Worm (Caenorhabditis elegans) whole organism, L1 larva: ENCODE data around the gene sqv-4.

ENCODE experiments used
- lin-15B ChIP-seq: fragments of 150-350 bp; sonication (generic microtip); optimal IDR thresholded peaks from 3 replicates; lab custom pipeline; 2014; ENCODE audit warnings: missing biosample characterization, missing genetic modification characterization
- nhr-28 ChIP-seq: fragments of 150-350 bp; optimal IDR thresholded peaks from 2 replicates; lab custom pipeline; 2014; ENCODE audit warnings: missing biosample characterization, missing genetic modification characterization
- nhr-71 ChIP-seq: sonication (generic microtip); optimal IDR thresholded peaks from 2 replicates; lab custom pipeline; 2016; ENCODE audit warnings: mild to moderate bottlenecking, missing genetic modification characterization, moderate library complexity, missing compliant biosample characterization
- nhr-90 ChIP-seq: sonication (generic microtip); optimal IDR thresholded peaks from 2 replicates; lab custom pipeline; 2016; ENCODE audit warnings: mild to moderate bottlenecking, missing genetic modification characterization, missing compliant biosample characterization; ENCODE audit not compliant: poor library complexity
- rnt-1 ChIP-seq: sonication (generic microtip); optimal IDR thresholded peaks from 2 replicates; lab custom pipeline; 2016; ENCODE audit warnings: mild to moderate bottlenecking, missing genetic modification characterization, moderate library complexity, missing compliant biosample characterization
- zag-1 ChIP-seq: fragments of 150-350 bp; optimal IDR thresholded peaks from 2 replicates; lab custom pipeline; 2014; ENCODE audit warnings: missing biosample characterization, missing genetic modification characterization

ce11 chrV:10695181-10695580 lies 33.9 kb upstream of the sqv-4 start, which contains the start of gene C05A2.4:
- TF ChIP-seq nhr-90, result no peak
- no peak for TF ChIP-seq lin-15B
- TF ChIP-seq zag-1 (tag; lab: Kevin White, UChicago), result no peak
- TF ChIP-seq nhr-71 (tag; lab: Kevin White, UChicago), result no peak
- no peak for TF ChIP-seq rnt-1 (tag; lab: Kevin White, UChicago)
- no peak for TF ChIP-seq nhr-28 (tag; lab: Kevin White, UChicago)
